Worm (Caenorhabditis elegans): ENCODE data around the gene T22E5.1.

Gene T22E5.1

ce11 chrX:6371192-6372116, 41.2 kb upstream of the T22E5.1 start (continued):
- TF ChIP-seq lin-15B (tag; optimal IDR thresholded peaks at IDR 0.05) = no peak
- TF ChIP-seq lin-39 (tag; optimal IDR thresholded peaks at IDR 0.05) = no peak
- TF ChIP-seq ceh-82 (tag; optimal IDR thresholded peaks at IDR 0.05) = peak; percentile 21 to 30 (median 25)
- TF ChIP-seq hlh-4 (tag; optimal IDR thresholded peaks at IDR 0.05) = no peak
- TF ChIP-seq mab-9 (GFP tag; IDR thresholded peaks at IDR 0.05) = no peak
- TF ChIP-seq dpl-1 (GFP tag; optimal IDR thresholded peaks at IDR 0.05) = peak in 1 of 3 experiments; percentile 1
- peak; percentile 28 for TF ChIP-seq fkh-10 (GFP tag; optimal IDR thresholded peaks at IDR 0.05)
- TF ChIP-seq ets-5 (GFP tag; IDR thresholded peaks at IDR 0.05) = no peak
- no peak for TF ChIP-seq ztf-11 (tag; optimal IDR thresholded peaks at IDR 0.05)
- TF ChIP-seq Y116A8C.19 (tag; optimal IDR thresholded peaks at IDR 0.05; ENCODE audit: borderline replicate concordance) = no peak
- no peak for TF ChIP-seq efl-1 (optimal IDR thresholded peaks at IDR 0.05)
- peak; percentile 21 to 81 for TF ChIP-seq efl-1 (GFP tag; optimal IDR thresholded peaks at IDR 0.05 in 1 of 2)

- no peak for TF ChIP-seq efl-1 (optimal IDR thresholded peaks at IDR 0.05)
- no peak for TF ChIP-seq efl-1 (GFP tag; optimal IDR thresholded peaks at IDR 0.05 in 1 of 2)
- TF ChIP-seq nhr-71 (tag; optimal IDR thresholded peaks at IDR 0.05) = no peak
Observed at ce11 chrX:6373348-6373747, 39.3 kb upstream of the T22E5.1 start, which contains the start of gene C03B1.17. C03B1.17 (plus strand) TSS chrX:6373648.

DNA sequence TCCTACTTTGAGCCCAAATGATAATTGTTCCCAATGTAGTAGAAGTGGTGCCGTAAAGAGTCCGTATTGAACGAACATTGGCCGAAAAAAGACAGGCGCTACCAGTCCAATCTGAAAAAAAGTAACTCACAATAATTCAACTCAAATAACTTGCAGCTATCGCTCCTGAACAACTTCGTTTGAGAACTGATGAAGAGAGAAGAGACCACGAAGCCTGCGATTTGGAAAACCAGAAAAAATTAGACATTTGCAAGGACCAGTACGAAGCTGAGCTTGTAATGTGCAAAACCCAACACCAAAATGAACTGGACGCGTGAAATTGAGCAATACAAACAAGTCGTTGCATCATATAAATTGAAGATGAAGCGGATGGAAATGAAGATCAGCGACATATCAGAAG, 38.2 kb upstream of the T22E5.1 start, which contains the start of gene C03B1.1:
TSS of gene C03B1.1 (plus strand) at position 301 of the 400 bp plus-strand sequence.
- TF ChIP-seq unc-30 (tag; optimal IDR thresholded peaks at IDR 0.05) = no peak
- TF ChIP-seq egl-13 (tag; optimal IDR thresholded peaks at IDR 0.05) = no peak
- TF ChIP-seq ztf-4 (tag; optimal IDR thresholded peaks at IDR 0.05) = no peak
- no peak for TF ChIP-seq efl-1 (optimal IDR thresholded peaks at IDR 0.05)
- peak in 1 of 2 experiments; percentile 42 for TF ChIP-seq efl-1 (GFP tag; optimal IDR thresholded peaks at IDR 0.05 in 1 of 2)

DNA sequence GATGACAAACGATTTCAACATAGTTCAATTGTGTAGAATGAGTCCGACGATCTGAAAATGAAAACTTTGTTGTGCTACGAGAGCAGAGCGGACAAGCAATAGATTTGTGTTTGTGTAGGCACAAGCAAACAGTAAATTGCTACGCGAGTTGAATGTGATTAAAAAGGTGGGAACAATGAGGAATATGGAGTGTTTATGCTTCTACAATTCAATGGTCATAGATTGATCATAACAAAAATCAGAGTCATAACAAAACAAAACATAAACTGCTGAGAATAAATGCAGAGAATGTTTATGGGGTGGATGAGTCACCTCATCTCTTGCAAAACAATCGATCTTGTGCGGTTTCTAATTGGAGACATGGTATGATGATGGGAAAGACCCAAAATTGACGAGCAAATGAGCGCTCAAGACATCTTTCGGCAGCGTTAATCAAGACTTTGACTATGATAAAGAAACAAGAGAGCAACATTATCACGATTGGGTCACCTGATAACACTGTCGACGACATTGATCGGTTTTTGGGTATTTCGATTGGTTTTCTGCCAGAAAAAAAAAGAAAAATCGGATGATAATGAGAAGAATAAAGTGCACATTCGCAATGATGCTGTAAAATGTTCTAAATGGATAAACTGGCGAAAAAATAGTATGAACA, 34.9 kb upstream of the T22E5.1 start, which contains the start of gene lmp-1:
TSS of gene lmp-1 (minus strand) at position 51 of the 655 bp plus-strand sequence.
- TF ChIP-seq elt-2 (tag; optimal IDR thresholded peaks at IDR 0.05) (peak; percentile 34), unc-130 (tag; optimal IDR thresholded peaks at IDR 0.05) (no peak), isw-1 (GFP tag; IDR thresholded peaks at IDR 0.05) (no peak), efl-1 (optimal IDR thresholded peaks at IDR 0.05) (no peak), efl-1 (GFP tag; optimal IDR thresholded peaks at IDR 0.05 in 1 of 2) (peak in 1 of 2 experiments; percentile 65), aha-1 (tag; optimal IDR thresholded peaks at IDR 0.05) (no peak), rnt-1 (tag; optimal IDR thresholded peaks at IDR 0.05) (no peak)

ce11 chrX:6378363-6378762, 34.3 kb upstream of the T22E5.1 start:
- TF ChIP-seq pqm-1 (tag; optimal IDR thresholded peaks at IDR 0.05) (no peak), blmp-1 (tag; optimal IDR thresholded peaks at IDR 0.05) (peak; percentile 8), irx-1 (tag; optimal IDR thresholded peaks at IDR 0.05) (peak; percentile 23), skn-1 (tag; optimal IDR thresholded peaks at IDR 0.05) (peak; percentile 61), aha-1 (tag; optimal IDR thresholded peaks at IDR 0.05) (no peak), Y116A8C.19 (tag; optimal IDR thresholded peaks at IDR 0.05; ENCODE audit: borderline replicate concordance) (no peak), fkh-8 (tag; optimal IDR thresholded peaks at IDR 0.05) (peak; percentile 85), efl-1 (optimal IDR thresholded peaks at IDR 0.05) (peak; percentile 29 to 47), efl-1 (GFP tag; optimal IDR thresholded peaks at IDR 0.05 in 1 of 2) (peak; percentile 53 to 60), lin-35 (GFP tag; optimal IDR thresholded peaks at IDR 0.05) (peak; percentile 61 to 72), nhr-47 (tag; optimal IDR thresholded peaks at IDR 0.05) (peak; percentile 68), tlp-1 (tag; optimal IDR thresholded peaks at IDR 0.05) (no peak), nhr-90 (tag; optimal IDR thresholded peaks at IDR 0.05; ENCODE audit: poor library complexity) (peak; percentile 28), ztf-4 (tag; optimal IDR thresholded peaks at IDR 0.05) (no peak), alr-1 (tag; optimal IDR thresholded peaks at IDR 0.05; ENCODE audit: borderline replicate concordance) (no peak), C34B4.2 (tag; optimal IDR thresholded peaks at IDR 0.05) (no peak), nhr-237 (tag; optimal IDR thresholded peaks at IDR 0.05) (no peak), tbx-2 (tag; optimal IDR thresholded peaks at IDR 0.05) (peak; percentile 58), xbp-1 (tag; optimal IDR thresholded peaks at IDR 0.05) (peak; percentile 72), efl-3 (GFP tag; optimal IDR thresholded peaks at IDR 0.05) (no peak), ces-1 (GFP tag; optimal IDR thresholded peaks at IDR 0.05) (no peak), lin-14 (GFP tag; optimal IDR thresholded peaks at IDR 0.05) (peak; percentile 91), ceh-8 (GFP tag; optimal IDR thresholded peaks at IDR 0.05) (no peak), sup-37 (GFP tag; optimal IDR thresholded peaks at IDR 0.05) (peak; percentile 46), egl-13 (tag; optimal IDR thresholded peaks at IDR 0.05) (peak; percentile 47)
